Worm (Caenorhabditis elegans): ENCODE measurements around the gene ZC513.2.

ce11 chrV:8072047-8072446, 17.8 kb downstream of the ZC513.2 start, which contains the start of gene str-144:
- TF ChIP-seq unc-62 (GFP tag; optimal IDR thresholded peaks at IDR 0.05) (no peak), lin-13 (tag; optimal IDR thresholded peaks at IDR 0.05) (no peak), nhr-76 (tag; optimal IDR thresholded peaks at IDR 0.05) (no peak), ztf-11 (tag; optimal IDR thresholded peaks at IDR 0.05) (no peak), hlh-1 (tag; optimal IDR thresholded peaks at IDR 0.05) (no peak)
